Worm (Caenorhabditis elegans): ENCODE data around the gene Y54G2A.76.
A peak's percentile ranks its signal among the peaks of the same experiment; 100 is the strongest.

The Y54G2A.76 gene

ce11 chrIV:2775992-2776630 is 33.1 kb upstream of the Y54G2A.76 start (continued):
- TF ChIP-seq unc-86 (tag; optimal IDR thresholded peaks at IDR 0.05) = peak; percentile 27
- no peak for TF ChIP-seq ztf-4 (tag; optimal IDR thresholded peaks at IDR 0.05)
- no peak for TF ChIP-seq hpl-2 (GFP tag; optimal IDR thresholded peaks at IDR 0.05)
- peak; percentile 31 for TF ChIP-seq ama-1 (optimal IDR thresholded peaks at IDR 0.05)
- TF ChIP-seq Y116A8C.19 (tag; optimal IDR thresholded peaks at IDR 0.05; ENCODE audit: borderline replicate concordance) = no peak
- no peak for TF ChIP-seq jun-1 (tag; optimal IDR thresholded peaks at IDR 0.05)
- TF ChIP-seq zip-4 (GFP tag; optimal IDR thresholded peaks at IDR 0.05) = no peak
- peak; percentile 23 for TF ChIP-seq fkh-8 (tag; optimal IDR thresholded peaks at IDR 0.05)
- no peak for TF ChIP-seq elt-2 (tag; optimal IDR thresholded peaks at IDR 0.05)
- no peak for TF ChIP-seq pax-3 (tag; optimal IDR thresholded peaks at IDR 0.05)
- no peak for TF ChIP-seq lir-3 (tag; optimal IDR thresholded peaks at IDR 0.05; ENCODE audit: poor library complexity)
- TF ChIP-seq nhr-28 (tag; optimal IDR thresholded peaks at IDR 0.05) = no peak
- no peak for TF ChIP-seq egl-27 (tag; optimal IDR thresholded peaks at IDR 0.05)
- peak; percentile 56 for TF ChIP-seq tbx-2 (tag; optimal IDR thresholded peaks at IDR 0.05)
- TF ChIP-seq nhr-19 (GFP tag; conservative IDR thresholded peaks at IDR 0.05) = peak; percentile 47
- no peak for TF ChIP-seq nhr-90 (tag; optimal IDR thresholded peaks at IDR 0.05; ENCODE audit: poor library complexity)
- TF ChIP-seq hlh-4 (tag; optimal IDR thresholded peaks at IDR 0.05) = no peak
- no peak for TF ChIP-seq F16B12.6 (tag; optimal IDR thresholded peaks at IDR 0.05)
- no peak for TF ChIP-seq unc-30 (tag; optimal IDR thresholded peaks at IDR 0.05)
- TF ChIP-seq aly-2 (tag; optimal IDR thresholded peaks at IDR 0.05) = no peak
- TF ChIP-seq snpc-4 (tag; optimal IDR thresholded peaks at IDR 0.05) = no peak
- no peak for TF ChIP-seq mef-2 (tag; optimal IDR thresholded peaks at IDR 0.05)
- TF ChIP-seq efl-3 (GFP tag; optimal IDR thresholded peaks at IDR 0.05) = no peak
- TF ChIP-seq dsc-1 (tag; optimal IDR thresholded peaks at IDR 0.05) = peak; percentile 25
- TF ChIP-seq sup-37 (GFP tag; optimal IDR thresholded peaks at IDR 0.05) = no peak
- TF ChIP-seq lin-14 (GFP tag; optimal IDR thresholded peaks at IDR 0.05) = peak; percentile 89
- peak in 2 of 3 experiments; percentile 17 to 26 for TF ChIP-seq dpl-1 (GFP tag; optimal IDR thresholded peaks at IDR 0.05)
- no peak for TF ChIP-seq ces-1 (GFP tag; optimal IDR thresholded peaks at IDR 0.05)
- TF ChIP-seq snu-23 (GFP tag; optimal IDR thresholded peaks at IDR 0.05) = peak; percentile 64
- no peak for TF ChIP-seq nhr-84 (tag; optimal IDR thresholded peaks at IDR 0.05)
- peak; percentile 40 for TF ChIP-seq fkh-10 (GFP tag; optimal IDR thresholded peaks at IDR 0.05)
- no peak for TF ChIP-seq lin-13 (GFP tag; optimal IDR thresholded peaks at IDR 0.05)
- TF ChIP-seq nhr-47 (tag; optimal IDR thresholded peaks at IDR 0.05) = peak; percentile 64
- peak; percentile 80 for TF ChIP-seq nhr-71 (tag; optimal IDR thresholded peaks at IDR 0.05)
- TF ChIP-seq egl-13 (tag; optimal IDR thresholded peaks at IDR 0.05) = peak; percentile 19
- no peak for TF ChIP-seq sox-4 (tag; optimal IDR thresholded peaks at IDR 0.05)
- TF ChIP-seq alr-1 (tag; optimal IDR thresholded peaks at IDR 0.05; ENCODE audit: borderline replicate concordance) = no peak
- no peak for TF ChIP-seq tlp-1 (tag; optimal IDR thresholded peaks at IDR 0.05)
- no peak for TF ChIP-seq unc-98 (GFP tag; IDR thresholded peaks at IDR 0.05)
- TF ChIP-seq C04F5.9 (tag; optimal IDR thresholded peaks at IDR 0.05) = no peak
- peak; percentile 42; the same call in 1 of the 2 replicates for TF ChIP-seq isw-1 (GFP tag; IDR thresholded peaks at IDR 0.05)
- no peak for TF ChIP-seq unc-62 (GFP tag; optimal IDR thresholded peaks at IDR 0.05)
- no peak for TF ChIP-seq nhr-11 (tag; optimal IDR thresholded peaks at IDR 0.05)
- peak; percentile 51 for TF ChIP-seq nhr-20 (tag; optimal IDR thresholded peaks at IDR 0.05)
- no peak for TF ChIP-seq ceh-63 (GFP tag; optimal IDR thresholded peaks at IDR 0.05)
- TF ChIP-seq ceh-8 (GFP tag; optimal IDR thresholded peaks at IDR 0.05) = no peak
- TF ChIP-seq skn-1 (tag; optimal IDR thresholded peaks at IDR 0.05) = no peak
- TF ChIP-seq nhr-12 (tag; optimal IDR thresholded peaks at IDR 0.05) = no peak
- no peak for TF ChIP-seq fkh-4 (tag; optimal IDR thresholded peaks at IDR 0.05; ENCODE audit: borderline replicate concordance)
- no peak for TF ChIP-seq mdl-1 (tag; optimal IDR thresholded peaks at IDR 0.05)
- no peak for TF ChIP-seq elt-3 (tag; optimal IDR thresholded peaks at IDR 0.05)
- no peak for TF ChIP-seq nhr-85 (tag)
